Worm (Caenorhabditis elegans) whole organism, L3 larva: ENCODE results near the gene F57C2.4.

Experiments
- R02D3.7 ChIP-seq: fragments of 150-350 bp; optimal IDR thresholded peaks from 2 replicates; lab custom pipeline; 2014; ENCODE audit warnings: missing biosample characterization, missing genetic modification characterization
- elt-1 ChIP-seq: fragments of 150-350 bp; optimal IDR thresholded peaks from 2 replicates; lab custom pipeline; 2014; ENCODE audit warnings: missing biosample characterization, missing genetic modification characterization
- elt-2 ChIP-seq: sonication (generic microtip); optimal IDR thresholded peaks from 2 replicates; lab custom pipeline; 2016; ENCODE audit warnings: missing genetic modification reagents, mild to moderate bottlenecking, missing genetic modification characterization, missing compliant biosample characterization
- elt-3 ChIP-seq, 3 experiments: fragments of 150-350 bp in 1 of 3; sonication (generic microtip) in 2 of 3; optimal IDR thresholded peaks; 2 replicates in 2 of 3; 4 replicates in 1 of 3; lab custom pipeline; 2014 to 2017; ENCODE audit warnings: missing biosample characterization in 3 of 3, missing genetic modification characterization in 3 of 3
- fkh-10 ChIP-seq: sonication (generic microtip); optimal IDR thresholded peaks from 2 replicates; lab custom pipeline; 2017; ENCODE audit warnings: missing biosample characterization, missing genetic modification reagents, missing genetic modification characterization
- fos-1 ChIP-seq: fragments of 150-350 bp; optimal IDR thresholded peaks from 2 replicates; lab custom pipeline; 2014; ENCODE audit warnings: missing biosample characterization, missing genetic modification characterization
- jun-1 ChIP-seq: fragments of 150-350 bp; optimal IDR thresholded peaks from 2 replicates; lab custom pipeline; 2014; ENCODE audit warnings: missing biosample characterization, missing genetic modification reagents, missing genetic modification characterization
- skn-1 ChIP-seq: fragments of 150-350 bp; optimal IDR thresholded peaks from 2 replicates; lab custom pipeline; 2014; ENCODE audit warnings: missing biosample characterization, missing genetic modification characterization
- snpc-4 ChIP-seq: fragments of 150-350 bp; optimal IDR thresholded peaks from 2 replicates; lab custom pipeline; 2014; ENCODE audit warnings: missing biosample characterization, missing genetic modification characterization

DNA sequence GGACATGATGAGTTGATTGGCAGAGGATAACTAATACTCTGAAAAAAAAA is 30.9 kb upstream of the F57C2.4 start, which contains the start of gene cysl-2:
- TF ChIP-seq elt-2 (tag; lab: Kevin White, UChicago) (no peak), fkh-10 (GFP tag; lab: Kevin White, UChicago) (no peak), elt-1 (tag; lab: Kevin White, UChicago) (no peak), jun-1 (tag; lab: Kevin White, UChicago) (no peak), skn-1 (tag; lab: Kevin White, UChicago) (no peak), elt-3 (tag; optimal IDR thresholded peaks at IDR 0.05; lab: Kevin White, UChicago) (no peak), R02D3.7 (no peak), snpc-4 (no peak), fos-1 (tag; lab: Kevin White, UChicago) (no peak)
